Fruit fly (Drosophila melanogaster) whole organism, embryonic: ENCODE measurements around the gene CG16959.

ENCODE experiments used
- Adf1 ChIP-seq: fragments of 200-800 bp; sonication (Bioruptor generic); IDR thresholded peaks from 2 replicates; pipeline ENCODE4 v1.3.6; 2022; ENCODE audit warnings: missing biosample characterization, missing genetic modification characterization
- Aef1 ChIP-seq: fragments of 200-800 bp; sonication (Bioruptor generic); IDR thresholded peaks from 3 replicates; pipeline ENCODE4 v1.3.6; 2022; ENCODE audit warnings: missing biosample characterization, missing genetic modification characterization
- B-H2 ChIP-seq: fragments of 200-800 bp; sonication (Bioruptor generic); optimal IDR thresholded peaks from 2 replicates; lab custom pipeline; 2018; ENCODE audit warnings: missing biosample characterization, mild to moderate bottlenecking, missing genetic modification characterization
- BtbVII ChIP-seq: fragments of 200-800 bp; sonication (Bioruptor generic); optimal IDR thresholded peaks from 3 replicates; lab custom pipeline; 2017; ENCODE audit warnings: missing biosample characterization, mild to moderate bottlenecking, missing genetic modification characterization
- CG10959 ChIP-seq: fragments of 200-800 bp; sonication (Bioruptor generic); IDR thresholded peaks from 2 replicates; pipeline ENCODE4 v1.3.6; 2022; ENCODE audit warnings: missing biosample characterization, missing genetic modification characterization
- CG12104 ChIP-seq: fragments of 200-800 bp; sonication (Bioruptor generic); optimal IDR thresholded peaks from 3 replicates; lab custom pipeline; 2016; ENCODE audit warnings: missing biosample characterization, missing genetic modification characterization
- CG13424 ChIP-seq: fragments of 200-800 bp; sonication (Bioruptor generic); optimal IDR thresholded peaks from 2 replicates; lab custom pipeline; 2019; ENCODE audit warnings: missing biosample characterization, mild to moderate bottlenecking, missing genetic modification characterization, moderate library complexity
- CG13894 ChIP-seq: fragments of 200-800 bp; sonication (Bioruptor generic); optimal IDR thresholded peaks from 3 replicates; lab custom pipeline; 2018; ENCODE audit warnings: missing biosample characterization, mild to moderate bottlenecking, missing genetic modification characterization, moderate library complexity
- CG14965 ChIP-seq: fragments of 200-800 bp; sonication (Bioruptor generic); optimal IDR thresholded peaks from 2 replicates; lab custom pipeline; 2016; ENCODE audit warnings: missing biosample characterization, missing genetic modification characterization, borderline replicate concordance
- CG17361 ChIP-seq: fragments of 200-800 bp; sonication (Bioruptor generic); IDR thresholded peaks from 3 replicates; pipeline ENCODE4 v1.3.6; 2022; ENCODE audit warnings: missing biosample characterization, missing genetic modification characterization
- CG1792 ChIP-seq: fragments of 200-800 bp; sonication (Bioruptor generic); optimal IDR thresholded peaks from 2 replicates; lab custom pipeline; 2016; ENCODE audit warnings: missing biosample characterization, missing genetic modification characterization
- CG1832 ChIP-seq: fragments of 200-800 bp; sonication (Bioruptor generic); optimal IDR thresholded peaks from 2 replicates; lab custom pipeline; 2017; ENCODE audit warnings: missing biosample characterization, mild to moderate bottlenecking, missing genetic modification characterization, inconsistent platforms
- CG2889 ChIP-seq: fragments of 200-800 bp; sonication (Bioruptor generic); IDR thresholded peaks from 3 replicates; pipeline ENCODE4 v1.3.6; 2022; ENCODE audit warnings: missing biosample characterization, missing genetic modification characterization
- CG3726 ChIP-seq: fragments of 200-800 bp; sonication (Bioruptor generic); IDR thresholded peaks from 3 replicates; pipeline ENCODE4, ENCODE4 v1.3.6; 2022; ENCODE audit warnings: missing biosample characterization, missing genetic modification characterization
- CG4360 ChIP-seq: fragments of 200-800 bp; sonication (Bioruptor generic); IDR thresholded peaks from 2 replicates; pipeline ENCODE4 v1.3.6; 2022; ENCODE audit warnings: missing biosample characterization, missing genetic modification characterization
- CG43689 ChIP-seq: fragments of 200-800 bp; sonication (Bioruptor generic); IDR thresholded peaks from 2 replicates; pipeline ENCODE4 v1.3.6; 2022; ENCODE audit warnings: missing biosample characterization, missing genetic modification characterization
- CG6854 ChIP-seq: fragments of 200-800 bp; sonication (Bioruptor generic); optimal IDR thresholded peaks from 3 replicates; lab custom pipeline; 2017; ENCODE audit warnings: missing biosample characterization, mild to moderate bottlenecking, missing genetic modification characterization
- CG8290 ChIP-seq, 3 experiments: fragments of 200-800 bp; sonication (Bioruptor generic); optimal IDR thresholded peaks; 2 replicates each; lab custom pipeline; 2016 to 2019; ENCODE audit warnings: missing biosample characterization in 3 of 3, missing genetic modification characterization in 3 of 3, mild to moderate bottlenecking in 2 of 3, moderate library complexity in 1 of 3
- Deaf1 ChIP-seq: fragments of 200-800 bp; optimal IDR thresholded peaks from 3 replicates; lab custom pipeline; 2019; ENCODE audit warnings: missing biosample characterization, mild to moderate bottlenecking, missing genetic modification characterization, moderate library complexity
- Dek ChIP-seq: fragments of 200-800 bp; sonication (Bioruptor generic); optimal IDR thresholded peaks from 3 replicates; lab custom pipeline; 2019; ENCODE audit warnings: missing biosample characterization, mild to moderate bottlenecking, missing genetic modification characterization, moderate library complexity
- Drgx ChIP-seq: fragments of 200-800 bp; sonication (Bioruptor generic); IDR thresholded peaks from 2 replicates; pipeline ENCODE4 v1.3.6; 2022; ENCODE audit warnings: missing biosample characterization, missing genetic modification characterization
- Elba2 ChIP-seq: fragments of 200-800 bp; sonication (Bioruptor generic); optimal IDR thresholded peaks from 3 replicates; lab custom pipeline; 2016; ENCODE audit warnings: missing biosample characterization, missing genetic modification characterization
- HmgZ ChIP-seq: fragments of 200-800 bp; sonication (Bioruptor generic); optimal IDR thresholded peaks from 2 replicates; lab custom pipeline; 2018; ENCODE audit warnings: missing biosample characterization, mild to moderate bottlenecking, missing genetic modification characterization
- Hmx ChIP-seq: fragments of 200-800 bp; sonication (Bioruptor generic); optimal IDR thresholded peaks from 2 replicates; lab custom pipeline; 2016; ENCODE audit warnings: missing biosample characterization, missing genetic modification characterization
- Nf-YA ChIP-seq: fragments of 200-800 bp; sonication (Bioruptor generic); IDR thresholded peaks from 2 replicates; pipeline ENCODE4 v1.3.6; 2022; ENCODE audit warnings: missing biosample characterization, missing genetic modification characterization
- Oaz ChIP-seq: fragments of 200-800 bp; sonication (Bioruptor generic); IDR thresholded peaks from 2 replicates; pipeline ENCODE4 v1.3.6; 2022; ENCODE audit warnings: missing biosample characterization, missing genetic modification characterization
- Oli ChIP-seq: fragments of 200-800 bp; sonication (Bioruptor generic); optimal IDR thresholded peaks from 2 replicates; lab custom pipeline; 2018; ENCODE audit warnings: missing biosample characterization, mild to moderate bottlenecking, missing genetic modification characterization, moderate library complexity
- Opbp ChIP-seq: fragments of 200-800 bp; sonication (Bioruptor generic); IDR thresholded peaks from 3 replicates; pipeline ENCODE4 v1.3.6; 2022; ENCODE audit warnings: missing biosample characterization, missing genetic modification characterization; ENCODE audit not compliant: partially characterized antibody
- ac ChIP-seq: fragments of 200-800 bp; sonication (Bioruptor generic); optimal IDR thresholded peaks from 3 replicates; lab custom pipeline; 2017; ENCODE audit warnings: missing biosample characterization, mild to moderate bottlenecking, missing genetic modification characterization
- bbx ChIP-seq: fragments of 200-800 bp; sonication (Bioruptor generic); IDR thresholded peaks from 2 replicates; pipeline ENCODE4 v1.3.6; 2022; ENCODE audit warnings: missing biosample characterization, missing genetic modification characterization; ENCODE audit not compliant: partially characterized antibody
- bowl ChIP-seq: fragments of 200-800 bp; sonication (Bioruptor generic); IDR thresholded peaks from 2 replicates; pipeline ENCODE4 v1.3.6; 2022; ENCODE audit warnings: missing biosample characterization, missing genetic modification characterization
- chinmo ChIP-seq: fragments of 200-800 bp; sonication (Bioruptor generic); IDR thresholded peaks from 4 replicates; pipeline ENCODE4 v1.3.6; 2022; ENCODE audit warnings: missing biosample characterization, missing genetic modification characterization; ENCODE audit not compliant: partially characterized antibody
- crol ChIP-seq: fragments of 200-800 bp; sonication (Bioruptor generic); IDR thresholded peaks from 2 replicates; pipeline ENCODE4 v1.3.6; 2022; ENCODE audit warnings: missing biosample characterization, missing genetic modification characterization
- da ChIP-seq: fragments of 200-800 bp; sonication (Bioruptor generic); optimal IDR thresholded peaks from 2 replicates; lab custom pipeline; 2016; ENCODE audit warnings: missing biosample characterization, missing genetic modification characterization
- danr ChIP-seq: fragments of 200-800 bp; sonication (Bioruptor generic); IDR thresholded peaks from 2 replicates; pipeline ENCODE4 v1.3.6; 2022; ENCODE audit warnings: missing biosample characterization, missing genetic modification characterization
- gsb-n ChIP-seq: fragments of 200-800 bp; sonication (Bioruptor generic); optimal IDR thresholded peaks from 3 replicates; lab custom pipeline; 2018; ENCODE audit warnings: missing biosample characterization, mild to moderate bottlenecking, missing genetic modification characterization
- jing ChIP-seq: fragments of 200-800 bp; sonication (Bioruptor generic); optimal IDR thresholded peaks from 2 replicates; lab custom pipeline; 2018; ENCODE audit warnings: missing biosample characterization, mild to moderate bottlenecking, missing genetic modification characterization
- lola ChIP-seq, 3 experiments: fragments of >200 bp in 2 of 3; fragments of 200-800 bp in 1 of 3; sonication (Bioruptor generic) in 1 of 3; optimal IDR thresholded peaks; 2 replicates each; lab custom pipeline; 2017 to 2019; ENCODE audit warnings: missing biosample characterization in 3 of 3, missing genetic modification characterization in 3 of 3, mild to moderate bottlenecking in 1 of 3, moderate library complexity in 1 of 3
- nerfin-1 ChIP-seq: fragments of 200-800 bp; sonication (Bioruptor generic); optimal IDR thresholded peaks from 3 replicates; lab custom pipeline; 2019; ENCODE audit warnings: missing biosample characterization, mild to moderate bottlenecking, missing genetic modification characterization, moderate library complexity
- nom ChIP-seq: fragments of 200-800 bp; sonication (Bioruptor generic); optimal IDR thresholded peaks from 2 replicates; lab custom pipeline; 2017; ENCODE audit warnings: missing biosample characterization, missing genetic modification characterization, mild to moderate bottlenecking, moderate library complexity, missing genetic modification reagents
- onecut ChIP-seq: fragments of 200-800 bp; sonication (Bioruptor generic); IDR thresholded peaks from 2 replicates; pipeline ENCODE4 v1.3.6; 2022; ENCODE audit warnings: missing biosample characterization, missing genetic modification characterization
- otp ChIP-seq: fragments of 200-800 bp; sonication (Bioruptor generic); IDR thresholded peaks from 3 replicates; pipeline ENCODE4, ENCODE4 v1.3.6; 2022; ENCODE audit warnings: missing biosample characterization, missing genetic modification characterization
- peb ChIP-seq: fragments of 200-800 bp; sonication (Bioruptor generic); IDR thresholded peaks from 2 replicates; pipeline ENCODE4 v1.3.6; 2022; ENCODE audit warnings: missing biosample characterization, missing genetic modification characterization
- psq ChIP-seq: fragments of 200-800 bp; sonication (Bioruptor generic); optimal IDR thresholded peaks from 2 replicates; lab custom pipeline; 2017; ENCODE audit warnings: missing biosample characterization, missing genetic modification characterization
- sens ChIP-seq: fragments of 200-800 bp; sonication (Bioruptor generic); peaks from one replicate; lab custom pipeline; 2016; ENCODE audit warnings: missing biosample characterization, missing genetic modification characterization
- sr ChIP-seq: fragments of 200-800 bp; sonication (Bioruptor generic); IDR thresholded peaks from 3 replicates; pipeline ENCODE4 v1.3.6; 2022; ENCODE audit warnings: missing biosample characterization, missing genetic modification characterization
- vnd ChIP-seq: fragments of 200-800 bp; sonication (Bioruptor generic); IDR thresholded peaks from 3 replicates; pipeline ENCODE4 v1.3.6; 2022; ENCODE audit warnings: missing biosample characterization, missing genetic modification characterization; ENCODE audit not compliant: partially characterized antibody

The CG16959 gene

dm6 chr3L:15107158-15107775 is 17.9 kb downstream of the CG16959 start (continued):
- TF ChIP-seq CG8290 (GFP tag; optimal IDR thresholded peaks at IDR 0.05; lab: Kevin White, UChicago) (no peak), CG8290 (tag; optimal IDR thresholded peaks at IDR 0.05; lab: Kevin White, UChicago) (no peak), CG4360 (GFP tag; lab: Robert Waterston, UW) (peak; percentile 84), ac (GFP tag; lab: Kevin White, UChicago) (no peak), sr (GFP tag; lab: Robert Waterston, UW) (no peak), Aef1 (GFP tag; lab: Robert Waterston, UW) (no peak), Elba2 (GFP tag; lab: Kevin White, UChicago) (no peak), psq (GFP tag; lab: Kevin White, UChicago) (no peak), sens (GFP tag; lab: Kevin White, UChicago) (no peak), BtbVII (GFP tag; lab: Kevin White, UChicago) (no peak), lola (GFP tag; optimal IDR thresholded peaks at IDR 0.05; lab: Kevin White, UChicago) (no peak), da (GFP tag; lab: Kevin White, UChicago) (no peak), Oaz (no peak), jing (no peak), crol (GFP tag; lab: Robert Waterston, UW) (peak; percentile 77), gsb-n (tag; lab: Kevin White, UChicago) (no peak), danr (GFP tag; lab: Robert Waterston, UW) (no peak), CG2889 (GFP tag; lab: Robert Waterston, UW) (peak; percentile 13; the same call in 1 of the 3 replicates), bowl (GFP tag; lab: Robert Waterston, UW) (0 out of 2 replicates have a peak, but pooled peaks have one; percentile 6)

DNA sequence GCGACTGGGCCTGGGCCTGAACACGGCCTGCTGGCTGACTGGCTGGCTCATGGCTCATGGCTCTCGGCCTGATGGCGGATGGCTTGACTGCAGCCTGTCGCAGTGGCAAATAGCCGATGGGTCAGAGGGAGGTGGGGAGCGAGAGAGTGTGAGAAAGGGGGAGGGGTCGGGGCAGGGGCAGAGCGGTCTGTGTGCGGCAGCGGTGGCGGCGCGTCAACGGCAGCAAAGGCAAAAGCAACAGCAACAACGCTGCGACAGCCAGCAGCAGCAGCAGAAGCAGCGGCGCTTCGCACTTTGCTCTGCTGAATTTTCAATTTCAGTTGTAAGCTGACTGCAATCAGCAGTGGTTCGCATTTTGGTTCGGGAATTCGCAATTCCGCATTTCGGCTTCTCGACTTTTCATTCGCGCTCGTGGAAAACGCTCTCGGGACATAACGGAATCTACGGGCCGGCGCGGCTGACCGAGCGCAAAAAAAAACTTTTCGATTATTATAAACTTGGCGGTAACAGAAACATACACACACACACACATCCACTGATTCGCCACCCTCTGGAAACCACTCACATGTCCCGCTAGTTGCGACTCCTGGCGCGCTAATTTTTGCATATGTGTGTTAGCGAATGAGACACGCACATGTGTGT is 19.4 kb downstream of the CG16959 start, which contains the start of gene CG45071:
Gene CG45071 (plus strand): TSS at position 317 of the 642 bp plus-strand sequence.
- TF ChIP-seq Nf-YA (no peak), CG12104 (no peak), CG10959 (GFP tag; lab: Robert Waterston, UW) (no peak), Hmx (no peak), CG14965 (GFP tag; lab: Kevin White, UChicago) (no peak), nerfin-1 (no peak), CG1832 (GFP tag; lab: Kevin White, UChicago) (no peak), CG43689 (0 out of 2 replicates have a peak, but pooled peaks have one; percentile 15), vnd (GFP tag; lab: Robert Waterston, UW) (no peak), CG6854 (GFP tag; lab: Kevin White, UChicago) (peak; percentile 59), CG1792 (no peak), Deaf1 (peak; percentile 26), CG17361 (GFP tag; lab: Robert Waterston, UW) (no peak), CG13894 (no peak), onecut (GFP tag; lab: Robert Waterston, UW) (peak; percentile 79), danr (GFP tag; lab: Robert Waterston, UW) (no peak), CG13424 (no peak), Opbp (0 out of 3 replicates have a peak, but pooled peaks have one; percentile 16), Dek (tag; lab: Kevin White, UChicago) (no peak), B-H2 (GFP tag; lab: Kevin White, UChicago) (no peak), Oli (tag; lab: Kevin White, UChicago) (no peak), crol (GFP tag; lab: Robert Waterston, UW) (peak; percentile 93), Drgx (GFP tag; lab: Robert Waterston, UW) (peak; percentile 25; the same call in 1 of the 2 replicates), nom (peak; percentile 47), CG3726 (GFP tag; lab: Robert Waterston, UW) (0 out of 3 replicates have a peak, but pooled peaks have one; percentile 51), peb (GFP tag; lab: Robert Waterston, UW) (no peak), HmgZ (tag; lab: Kevin White, UChicago) (no peak), bbx (GFP tag; lab: Robert Waterston, UW) (peak; percentile 11; the same call in 1 of the 2 replicates), otp (GFP tag; lab: Robert Waterston, UW) (no peak), chinmo (GFP tag; lab: Robert Waterston, UW) (0 out of 4 replicates have a peak, but pooled peaks have one; percentile 61), Adf1 (GFP tag; lab: Robert Waterston, UW) (peak; percentile 48)
